Fruit fly (Drosophila melanogaster) whole organism: ENCODE measurements around the gene pnt.

ENCODE experiments used
- CG8478 ChIP-seq: fragments of >200 bp; optimal IDR thresholded peaks from 2 replicates; lab custom pipeline; 2018; ENCODE audit warnings: inconsistent platforms
- EcR ChIP-seq, 2 experiments: fragments of >200 bp; optimal IDR thresholded peaks; 2 replicates each; lab custom pipeline; 2017; ENCODE audit warnings: missing biosample characterization in 2 of 2, missing genetic modification characterization in 2 of 2, missing genetic modification reagents in 2 of 2
- pan ChIP-seq: fragments of >200 bp; optimal IDR thresholded peaks from 2 replicates; lab custom pipeline; 2017
- psq ChIP-seq: fragments of >200 bp; optimal IDR thresholded peaks from 2 replicates; lab custom pipeline; 2017

DNA sequence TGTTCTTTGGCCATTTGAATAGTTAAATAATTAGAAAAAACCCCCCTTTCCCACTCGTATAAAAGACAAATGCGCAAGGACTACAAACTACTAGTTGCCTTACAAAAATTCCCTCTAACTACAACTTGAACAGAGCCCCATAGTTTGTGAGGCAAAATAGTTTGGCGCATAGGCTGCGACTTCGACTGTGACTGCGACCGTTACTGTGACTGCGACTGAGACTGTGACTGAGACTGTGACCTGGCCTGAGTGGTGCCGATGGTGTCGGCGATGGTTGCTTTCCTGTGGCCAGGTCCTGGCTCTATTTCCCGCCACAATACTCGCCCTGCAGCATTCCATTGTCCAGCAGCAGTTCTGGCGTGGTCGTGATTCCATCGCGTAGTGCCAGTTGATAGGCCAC, 31.3 kb upstream of the pnt start:
- TF ChIP-seq psq (lab: Kevin White, UChicago) (no peak), EcR (GFP tag; optimal IDR thresholded peaks at IDR 0.05; lab: Kevin White, UChicago) (no peak), pan (lab: Kevin White, UChicago) (no peak), CG8478 (lab: Kevin White, UChicago) (no peak)
